Worm (Caenorhabditis elegans) whole organism, L4 larva: ENCODE measurements around the gene rnh-1.1.

Experiments used
- ama-1 ChIP-seq: fragments of 150-350 bp; optimal IDR thresholded peaks from 2 replicates; lab custom pipeline; 2014; ENCODE audit warnings: inconsistent platforms, mixed read lengths
- hif-1 ChIP-seq, 2 experiments: sonication (generic microtip); optimal IDR thresholded peaks; 2 replicates each; lab custom pipeline; 2016 to 2017; ENCODE audit warnings: missing compliant biosample characterization in 2 of 2, missing genetic modification characterization in 2 of 2, missing genetic modification reagents in 2 of 2, missing genotype in 2 of 2, mild to moderate bottlenecking in 1 of 2
- mdl-1 ChIP-seq, 2 experiments: fragments of 150-350 bp in 1 of 2; sonication (generic microtip) in 1 of 2; optimal IDR thresholded peaks; 2 replicates each; lab custom pipeline; 2014 to 2017; ENCODE audit warnings: missing biosample characterization in 2 of 2, missing genetic modification characterization in 2 of 2
- zag-1 ChIP-seq: fragments of 150-350 bp; optimal IDR thresholded peaks from 2 replicates; lab custom pipeline; 2014; ENCODE audit warnings: missing biosample characterization, missing genetic modification characterization
- zfp-3 ChIP-seq: fragments of 200-800 bp; sonication (Bioruptor generic); conservative IDR thresholded peaks from 2 replicates; pipeline ENCODE4 v1.3.6; 2022; ENCODE audit warnings: missing genetic modification reagents, missing genetic modification characterization, missing compliant biosample characterization

- TF ChIP-seq zfp-3 = no peak
- TF ChIP-seq zag-1 (tag; lab: Kevin White, UChicago) = no peak
- no peak for TF ChIP-seq mdl-1 (tag; optimal IDR thresholded peaks at IDR 0.05; lab: Kevin White, UChicago)
- no peak for TF ChIP-seq hif-1 (tag; optimal IDR thresholded peaks at IDR 0.05; lab: Kevin White, UChicago)
- no peak for TF ChIP-seq ama-1 (lab: Kevin White, UChicago)
Observed at ce11 chrII:7560844-7561243, 35.3 kb downstream of the rnh-1.1 start.
